ENCODE assay signal across 4 worm cellular contexts in genomic region chrIII:5939453-5940296, ce11.
TF ChIP-seq lines count a peak whose summit lies in the region.

ubq-1 (plus strand) TSS chrIII:5940254.

TF ChIP-seq in whole organism, L2 larva, 48 proteins besides CTCF, POLR2A, EP300 and RAD21:
- no peak for TF ChIP-seq nhr-10 (tag; optimal IDR thresholded peaks at IDR 0.05; lab: Kevin White, UChicago)
- peak in 1 of 2 experiments; percentile 40 for TF ChIP-seq lsy-2 (tag; optimal IDR thresholded peaks at IDR 0.05; lab: Kevin White, UChicago)
- no peak for TF ChIP-seq sma-3 (GFP tag; optimal IDR thresholded peaks at IDR 0.05; lab: Kevin White, UChicago)
- TF ChIP-seq ama-1 (optimal IDR thresholded peaks at IDR 0.05; lab: Kevin White, UChicago), result peak; percentile 73
- no peak for TF ChIP-seq nhr-25 (tag; optimal IDR thresholded peaks at IDR 0.05; lab: Kevin White, UChicago)
- no peak for TF ChIP-seq ceh-82 (tag; optimal IDR thresholded peaks at IDR 0.05; lab: Kevin White, UChicago)
- TF ChIP-seq C34F6.9 (tag; optimal IDR thresholded peaks at IDR 0.05; lab: Kevin White, UChicago), result peak; percentile 50
- TF ChIP-seq ztf-1 (GFP tag; conservative IDR thresholded peaks at IDR 0.05; lab: Robert Waterston, UW), result no peak
- TF ChIP-seq nhr-77 (tag; optimal IDR thresholded peaks at IDR 0.05; lab: Kevin White, UChicago), result no peak
- TF ChIP-seq nhr-129 (tag; optimal IDR thresholded peaks at IDR 0.05; lab: Kevin White, UChicago), result peak; percentile 74
- peak; percentile 29 for TF ChIP-seq unc-55 (GFP tag; optimal IDR thresholded peaks at IDR 0.05; lab: Kevin White, UChicago)
TF ChIP-seq in whole organism, L2 larva: peak in this region for 5.

TF ChIP-seq in whole organism, L4 larva, 104 proteins besides CTCF, POLR2A, EP300 and RAD21 (continues in another document):
- TF ChIP-seq hlh-30 (tag; optimal IDR thresholded peaks at IDR 0.05; lab: Kevin White, UChicago; ENCODE audit: insufficient read depth) (peak; percentile 92), set-16 (GFP tag; IDR thresholded peaks at IDR 0.05; lab: Robert Waterston, UW) (no peak), ctbp-1 (GFP tag; IDR thresholded peaks at IDR 0.05; lab: Robert Waterston, UW) (peak; percentile 51), duxl-1 (tag; optimal IDR thresholded peaks at IDR 0.05; lab: Kevin White, UChicago; ENCODE audit: poor library complexity) (no peak), tag-97 (GFP tag; IDR thresholded peaks at IDR 0.05; lab: Robert Waterston, UW) (no peak), F10B5.3 (tag; optimal IDR thresholded peaks at IDR 0.05; lab: Kevin White, UChicago) (no peak), F37D6.2 (tag; optimal IDR thresholded peaks at IDR 0.05; lab: Kevin White, UChicago) (no peak), aha-1 (tag; lab: Kevin White, UChicago) (peak; percentile 48), lin-15B (tag; optimal IDR thresholded peaks at IDR 0.05; lab: Kevin White, UChicago) (no peak), zip-2 (tag; optimal IDR thresholded peaks at IDR 0.05; lab: Kevin White, UChicago) (no peak), ceh-62 (tag; optimal IDR thresholded peaks at IDR 0.05; lab: Kevin White, UChicago) (no peak), spr-1 (tag; optimal IDR thresholded peaks at IDR 0.05; lab: Kevin White, UChicago) (no peak), nhr-28 (tag; optimal IDR thresholded peaks at IDR 0.05; lab: Kevin White, UChicago) (no peak), dpl-1 (GFP tag; optimal IDR thresholded peaks at IDR 0.05; lab: Kevin White, UChicago) (no peak), T20F7.1 (GFP tag; optimal IDR thresholded peaks at IDR 0.05; lab: Kevin White, UChicago) (peak; percentile 12), daf-12 (tag; optimal IDR thresholded peaks at IDR 0.05; lab: Kevin White, UChicago) (no peak), F44E2.7 (GFP tag; IDR thresholded peaks at IDR 0.05; lab: Robert Waterston, UW) (no peak), nhr-111 (GFP tag; optimal IDR thresholded peaks at IDR 0.05; lab: Kevin White, UChicago) (no peak), pha-4 (GFP tag; IDR thresholded peaks at IDR 0.05; lab: Robert Waterston, UW) (peak; percentile 27; the same call in 1 of the 2 replicates), pha-4 (tag; optimal IDR thresholded peaks at IDR 0.05; lab: Kevin White, UChicago) (no peak), dmd-8 (GFP tag; IDR thresholded peaks at IDR 0.05; lab: Robert Waterston, UW) (no peak), unc-130 (GFP tag; optimal IDR thresholded peaks at IDR 0.05; lab: Kevin White, UChicago) (no peak), ceh-32 (tag; optimal IDR thresholded peaks at IDR 0.05; lab: Kevin White, UChicago; ENCODE audit: poor library complexity) (no peak), ama-1 (optimal IDR thresholded peaks at IDR 0.05; lab: Kevin White, UChicago) (no peak), mxl-3 (GFP tag; optimal IDR thresholded peaks at IDR 0.05; lab: Kevin White, UChicago) (no peak), mes-2 (tag; optimal IDR thresholded peaks at IDR 0.05; lab: Kevin White, UChicago; ENCODE audit: poor library complexity, severe bottlenecking) (peak; percentile 10), ceh-44 (GFP tag; IDR thresholded peaks at IDR 0.05; lab: Robert Waterston, UW) (0 out of 2 replicates have a peak, but pooled peaks have one; percentile 1), madf-9 (GFP tag; conservative IDR thresholded peaks at IDR 0.05; lab: Robert Waterston, UW) (no peak)

TF ChIP-seq in whole organism, late embryonic, 69 proteins besides CTCF, POLR2A, EP300 and RAD21:
- no peak for TF ChIP-seq ceh-24 (tag; optimal IDR thresholded peaks at IDR 0.05; lab: Kevin White, UChicago)
- no peak for TF ChIP-seq elt-2 (tag; optimal IDR thresholded peaks at IDR 0.05; lab: Kevin White, UChicago)
- TF ChIP-seq hlh-15 (tag; optimal IDR thresholded peaks at IDR 0.05; lab: Kevin White, UChicago), result no peak
- no peak for TF ChIP-seq unc-3 (GFP tag; conservative IDR thresholded peaks at IDR 0.05; lab: Robert Waterston, UW)
- no peak for TF ChIP-seq unc-3 (tag; optimal IDR thresholded peaks at IDR 0.05; lab: Kevin White, UChicago)
- peak; percentile 41 for TF ChIP-seq hlh-30 (tag; optimal IDR thresholded peaks at IDR 0.05; lab: Kevin White, UChicago; ENCODE audit: insufficient read depth)
- no peak for TF ChIP-seq pat-9 (tag; optimal IDR thresholded peaks at IDR 0.05; lab: Kevin White, UChicago)
- no peak for TF ChIP-seq pha-4 (tag; optimal IDR thresholded peaks at IDR 0.05; lab: Kevin White, UChicago)
- TF ChIP-seq ref-2 (tag; optimal IDR thresholded peaks at IDR 0.05; lab: Kevin White, UChicago), result peak; percentile 36
- no peak for TF ChIP-seq hlh-8 (tag; optimal IDR thresholded peaks at IDR 0.05; lab: Kevin White, UChicago)
- no peak for TF ChIP-seq npax-4 (tag; optimal IDR thresholded peaks at IDR 0.05; lab: Kevin White, UChicago)
- no peak for TF ChIP-seq elt-4 (tag; optimal IDR thresholded peaks at IDR 0.05; lab: Kevin White, UChicago)
- TF ChIP-seq eyg-1 (tag; optimal IDR thresholded peaks at IDR 0.05; lab: Kevin White, UChicago), result no peak
- TF ChIP-seq hlh-6 (tag; optimal IDR thresholded peaks at IDR 0.05; lab: Kevin White, UChicago), result no peak
- no peak for TF ChIP-seq zip-5 (tag; optimal IDR thresholded peaks at IDR 0.05; lab: Kevin White, UChicago)
- no peak for TF ChIP-seq ceh-9 (tag; optimal IDR thresholded peaks at IDR 0.05; lab: Kevin White, UChicago)

TF ChIP-seq in whole organism, mixed stage, embryonic, 35 proteins besides CTCF, POLR2A, EP300 and RAD21:
- TF ChIP-seq sem-2 (GFP tag; optimal IDR thresholded peaks at IDR 0.05; lab: Kevin White, UChicago) (no peak), cnd-1 (tag; optimal IDR thresholded peaks at IDR 0.05; lab: Kevin White, UChicago) (peak; percentile 58), unc-39 (tag; optimal IDR thresholded peaks at IDR 0.05; lab: Kevin White, UChicago) (no peak), mls-2 (tag; optimal IDR thresholded peaks at IDR 0.05; lab: Kevin White, UChicago) (peak; percentile 50), M03D4.4 (tag; optimal IDR thresholded peaks at IDR 0.05; lab: Kevin White, UChicago) (peak; percentile 66)
